Fruit fly (Drosophila melanogaster): ENCODE measurements around the gene stg1.

- TF ChIP-seq CG16779 (tag; optimal IDR thresholded peaks at IDR 0.05), result no peak
- TF ChIP-seq CG11902 (GFP tag; optimal IDR thresholded peaks at IDR 0.05), result peak; percentile 10
These were observed 23.3 kb downstream of the stg1 start, which contains the start of the genes unc and CG15445 for dm6 chrX:21116864-21117464.

Measured in whole organism, prepupa.